Fruit fly (Drosophila melanogaster) whole organism, embryonic: ENCODE results near the gene CG34298.

Source experiments
- CG10209 ChIP-seq: fragments of 200-800 bp; sonication (Bioruptor generic); optimal IDR thresholded peaks from 3 replicates; lab custom pipeline; 2017; ENCODE audit warnings: missing biosample characterization, mild to moderate bottlenecking, missing genetic modification characterization, missing genetic modification reagents
- CG11398 ChIP-seq: fragments of 200-800 bp; sonication (Bioruptor generic); optimal IDR thresholded peaks from 2 replicates; lab custom pipeline; 2016; ENCODE audit warnings: missing biosample characterization, missing genetic modification characterization
- CG11695 ChIP-seq: fragments of 200-800 bp; sonication (Bioruptor generic); IDR thresholded peaks from 3 replicates; pipeline ENCODE4 v1.3.6; 2022; ENCODE audit warnings: missing biosample characterization, missing genetic modification characterization
- CG11723 ChIP-seq: fragments of 200-800 bp; sonication (Bioruptor generic); optimal IDR thresholded peaks from 2 replicates; lab custom pipeline; 2017; ENCODE audit warnings: missing biosample characterization, mild to moderate bottlenecking, missing genetic modification characterization
- CG13123 ChIP-seq: fragments of 200-800 bp; sonication (Bioruptor generic); optimal IDR thresholded peaks from 2 replicates; lab custom pipeline; 2016; ENCODE audit warnings: missing biosample characterization, missing genetic modification characterization
- CG14965 ChIP-seq: fragments of 200-800 bp; sonication (Bioruptor generic); optimal IDR thresholded peaks from 2 replicates; lab custom pipeline; 2016; ENCODE audit warnings: missing biosample characterization, missing genetic modification characterization, borderline replicate concordance
- CG17361 ChIP-seq: fragments of 200-800 bp; sonication (Bioruptor generic); IDR thresholded peaks from 3 replicates; pipeline ENCODE4 v1.3.6; 2022; ENCODE audit warnings: missing biosample characterization, missing genetic modification characterization
- CG2129 ChIP-seq: fragments of 200-800 bp; sonication (Bioruptor generic); IDR thresholded peaks from 2 replicates; pipeline ENCODE4 v1.3.6; 2022; ENCODE audit warnings: missing biosample characterization, missing genetic modification characterization; ENCODE audit not compliant: partially characterized antibody
- CG2678 ChIP-seq: fragments of 200-800 bp; sonication (Bioruptor generic); optimal IDR thresholded peaks from 3 replicates; lab custom pipeline; 2019; ENCODE audit warnings: missing biosample characterization, mild to moderate bottlenecking, missing genetic modification characterization, moderate library complexity
- CG2889 ChIP-seq: fragments of 200-800 bp; sonication (Bioruptor generic); IDR thresholded peaks from 3 replicates; pipeline ENCODE4 v1.3.6; 2022; ENCODE audit warnings: missing biosample characterization, missing genetic modification characterization
- CG31365 ChIP-seq: fragments of 200-800 bp; sonication (Bioruptor generic); optimal IDR thresholded peaks from 2 replicates; lab custom pipeline; 2018; ENCODE audit warnings: missing biosample characterization, mild to moderate bottlenecking, missing genetic modification characterization
- CG33213 ChIP-seq: fragments of 200-800 bp; sonication (Bioruptor generic); optimal IDR thresholded peaks from 3 replicates; lab custom pipeline; 2016; ENCODE audit warnings: missing biosample characterization, missing genetic modification characterization
- CG3726 ChIP-seq: fragments of 200-800 bp; sonication (Bioruptor generic); IDR thresholded peaks from 3 replicates; pipeline ENCODE4, ENCODE4 v1.3.6; 2022; ENCODE audit warnings: missing biosample characterization, missing genetic modification characterization
- CG4424 ChIP-seq: fragments of 200-800 bp; sonication (Bioruptor generic); optimal IDR thresholded peaks from 3 replicates; lab custom pipeline; 2016; ENCODE audit warnings: missing biosample characterization, missing genetic modification characterization
- CG6175 ChIP-seq: fragments of 200-800 bp; sonication (Bioruptor generic); IDR thresholded peaks from 3 replicates; pipeline ENCODE4 v1.3.6; 2022; ENCODE audit warnings: missing biosample characterization, missing genetic modification characterization
- CG6765 ChIP-seq: fragments of 200-800 bp; sonication (Bioruptor generic); optimal IDR thresholded peaks from 3 replicates; lab custom pipeline; 2017; ENCODE audit warnings: missing biosample characterization, mild to moderate bottlenecking, missing genetic modification characterization
- CG7271 ChIP-seq: fragments of 200-800 bp; sonication (Bioruptor generic); optimal IDR thresholded peaks from 2 replicates; lab custom pipeline; 2018; ENCODE audit warnings: missing biosample characterization, mild to moderate bottlenecking, missing genetic modification characterization, moderate library complexity
- CG7839 ChIP-seq: fragments of 200-800 bp; sonication (Bioruptor generic); optimal IDR thresholded peaks from 3 replicates; lab custom pipeline; 2018; ENCODE audit warnings: missing biosample characterization, mild to moderate bottlenecking, missing genetic modification characterization, moderate library complexity
- CG8290 ChIP-seq, 3 experiments: fragments of 200-800 bp; sonication (Bioruptor generic); optimal IDR thresholded peaks; 2 replicates each; lab custom pipeline; 2016 to 2019; ENCODE audit warnings: missing biosample characterization in 3 of 3, missing genetic modification characterization in 3 of 3, mild to moderate bottlenecking in 2 of 3, moderate library complexity in 1 of 3
- E2f1 ChIP-seq: fragments of 200-800 bp; sonication (Bioruptor generic); IDR thresholded peaks from 2 replicates; pipeline ENCODE4 v1.3.6; 2022; ENCODE audit warnings: missing biosample characterization, missing genetic modification characterization
- HLH4C ChIP-seq: fragments of 200-800 bp; sonication (Bioruptor generic); IDR thresholded peaks from 3 replicates; pipeline ENCODE4 v1.3.6; 2022; ENCODE audit warnings: missing biosample characterization, missing genetic modification characterization; ENCODE audit not compliant: partially characterized antibody
- Hr3 ChIP-seq: fragments of 200-800 bp; sonication (Bioruptor generic); optimal IDR thresholded peaks from 3 replicates; lab custom pipeline; 2016; ENCODE audit warnings: missing biosample characterization, missing genetic modification characterization
- Jarid2 ChIP-seq: fragments of 200-800 bp; sonication (Bioruptor generic); optimal IDR thresholded peaks from 3 replicates; lab custom pipeline; 2017; ENCODE audit warnings: mild to moderate bottlenecking, missing biosample characterization, missing genetic modification reagents, missing genetic modification characterization
- Kr ChIP-seq: fragments of 200-800 bp; sonication (Bioruptor generic); optimal IDR thresholded peaks from 2 replicates; lab custom pipeline; 2017; ENCODE audit warnings: missing biosample characterization, mild to moderate bottlenecking, missing genetic modification characterization
- Rfx ChIP-seq: fragments of 200-800 bp; sonication (Bioruptor generic); IDR thresholded peaks from 2 replicates; pipeline ENCODE4 v1.3.6; 2022; ENCODE audit warnings: missing biosample characterization, missing genetic modification characterization
- Spps ChIP-seq: fragments of 200-800 bp; sonication (Bioruptor generic); optimal IDR thresholded peaks from 2 replicates; lab custom pipeline; 2018; ENCODE audit warnings: missing biosample characterization, mild to moderate bottlenecking, missing genetic modification characterization
- Ssrp ChIP-seq: fragments of 200-800 bp; sonication (Bioruptor generic); optimal IDR thresholded peaks from 2 replicates; lab custom pipeline; 2018; ENCODE audit warnings: missing biosample characterization, mild to moderate bottlenecking, missing genetic modification characterization, moderate library complexity
- Stat92E ChIP-seq, 3 experiments: fragments of >200 bp in 2 of 3; fragments of 200-800 bp in 1 of 3; sonication (Bioruptor generic) in 1 of 3; optimal IDR thresholded peaks; 2 replicates each; lab custom pipeline; 2017 to 2019; ENCODE audit warnings: missing biosample characterization in 3 of 3, missing genetic modification characterization in 3 of 3, mild to moderate bottlenecking in 1 of 3, moderate library complexity in 1 of 3
- TFAM ChIP-seq: fragments of 200-800 bp; sonication (Bioruptor generic); optimal IDR thresholded peaks from 2 replicates; lab custom pipeline; 2017; ENCODE audit warnings: missing biosample characterization, missing genetic modification characterization, inconsistent platforms
- ab ChIP-seq: fragments of 200-800 bp; sonication (Bioruptor generic); optimal IDR thresholded peaks from 2 replicates; lab custom pipeline; 2016; ENCODE audit warnings: missing biosample characterization, missing genetic modification characterization
- ac ChIP-seq: fragments of 200-800 bp; sonication (Bioruptor generic); optimal IDR thresholded peaks from 3 replicates; lab custom pipeline; 2017; ENCODE audit warnings: missing biosample characterization, mild to moderate bottlenecking, missing genetic modification characterization
- ase ChIP-seq: fragments of 200-800 bp; sonication (Bioruptor generic); IDR thresholded peaks from 3 replicates; pipeline ENCODE4 v1.3.6; 2022; ENCODE audit warnings: missing biosample characterization, missing genetic modification characterization
- bbx ChIP-seq: fragments of 200-800 bp; sonication (Bioruptor generic); IDR thresholded peaks from 2 replicates; pipeline ENCODE4 v1.3.6; 2022; ENCODE audit warnings: missing biosample characterization, missing genetic modification characterization; ENCODE audit not compliant: partially characterized antibody
- bsh ChIP-seq, 2 experiments: fragments of 200-800 bp; sonication (Bioruptor generic); optimal IDR thresholded peaks; 2 replicates each; lab custom pipeline; 2017 to 2018; ENCODE audit warnings: mild to moderate bottlenecking in 2 of 2, missing biosample characterization in 2 of 2, missing genetic modification characterization in 2 of 2, moderate library complexity in 1 of 2
- danr ChIP-seq: fragments of 200-800 bp; sonication (Bioruptor generic); IDR thresholded peaks from 2 replicates; pipeline ENCODE4 v1.3.6; 2022; ENCODE audit warnings: missing biosample characterization, missing genetic modification characterization
- fd3F ChIP-seq: fragments of 200-800 bp; sonication (Bioruptor generic); optimal IDR thresholded peaks from 2 replicates; lab custom pipeline; 2018; ENCODE audit warnings: missing biosample characterization, mild to moderate bottlenecking, missing genetic modification characterization, moderate library complexity
- gsb-n ChIP-seq: fragments of 200-800 bp; sonication (Bioruptor generic); optimal IDR thresholded peaks from 3 replicates; lab custom pipeline; 2018; ENCODE audit warnings: missing biosample characterization, mild to moderate bottlenecking, missing genetic modification characterization
- h ChIP-seq: fragments of >200 bp; optimal IDR thresholded peaks from 2 replicates; lab custom pipeline; 2017
- jumu ChIP-seq: fragments of 200-800 bp; sonication (Bioruptor generic); optimal IDR thresholded peaks from 3 replicates; lab custom pipeline; 2016; ENCODE audit warnings: missing biosample characterization, missing genetic modification characterization
- kni ChIP-seq: fragments of 200-800 bp; sonication (Bioruptor generic); optimal IDR thresholded peaks from 3 replicates; lab custom pipeline; 2017; ENCODE audit warnings: mild to moderate bottlenecking, missing biosample characterization, missing genetic modification reagents, missing genetic modification characterization
- lbe ChIP-seq: fragments of 200-800 bp; sonication (Bioruptor generic); optimal IDR thresholded peaks from 2 replicates; lab custom pipeline; 2016; ENCODE audit warnings: missing biosample characterization, mild to moderate bottlenecking, missing genetic modification characterization
- nau ChIP-seq: fragments of 200-800 bp; sonication (Bioruptor generic); optimal IDR thresholded peaks from 3 replicates; lab custom pipeline; 2017; ENCODE audit warnings: missing biosample characterization, mild to moderate bottlenecking, missing genetic modification characterization, missing genetic modification reagents
- oc ChIP-seq: fragments of 200-800 bp; sonication (Bioruptor generic); optimal IDR thresholded peaks from 2 replicates; lab custom pipeline; 2018; ENCODE audit warnings: missing biosample characterization, mild to moderate bottlenecking, missing genetic modification characterization, moderate library complexity
- org-1 ChIP-seq: fragments of 200-800 bp; sonication (Bioruptor generic); optimal IDR thresholded peaks from 2 replicates; lab custom pipeline; 2017; ENCODE audit warnings: missing biosample characterization, missing genetic modification characterization
- shn ChIP-seq: fragments of 200-800 bp; sonication (Bioruptor generic); optimal IDR thresholded peaks from 3 replicates; lab custom pipeline; 2016; ENCODE audit warnings: missing biosample characterization, missing genetic modification characterization
- so ChIP-seq: fragments of 200-800 bp; sonication (Bioruptor generic); IDR thresholded peaks from 3 replicates; pipeline ENCODE4 v1.3.6; 2022; ENCODE audit warnings: missing biosample characterization, missing genetic modification characterization
- tap ChIP-seq: fragments of 200-800 bp; optimal IDR thresholded peaks from 3 replicates; lab custom pipeline; 2019; ENCODE audit warnings: missing biosample characterization, mild to moderate bottlenecking, missing genetic modification characterization, moderate library complexity
- tna ChIP-seq: fragments of 200-800 bp; sonication (Bioruptor generic); IDR thresholded peaks from 2 replicates; pipeline ENCODE4 v1.3.6; 2022; ENCODE audit warnings: missing biosample characterization, missing genetic modification characterization; ENCODE audit not compliant: partially characterized antibody
- usp ChIP-seq: fragments of >200 bp; optimal IDR thresholded peaks from 2 replicates; lab custom pipeline; 2017; ENCODE audit warnings: missing biosample characterization, missing genetic modification characterization
- yki ChIP-seq: fragments of >200 bp; optimal IDR thresholded peaks from 3 replicates; lab custom pipeline; 2018

The CG34298 gene

DNA sequence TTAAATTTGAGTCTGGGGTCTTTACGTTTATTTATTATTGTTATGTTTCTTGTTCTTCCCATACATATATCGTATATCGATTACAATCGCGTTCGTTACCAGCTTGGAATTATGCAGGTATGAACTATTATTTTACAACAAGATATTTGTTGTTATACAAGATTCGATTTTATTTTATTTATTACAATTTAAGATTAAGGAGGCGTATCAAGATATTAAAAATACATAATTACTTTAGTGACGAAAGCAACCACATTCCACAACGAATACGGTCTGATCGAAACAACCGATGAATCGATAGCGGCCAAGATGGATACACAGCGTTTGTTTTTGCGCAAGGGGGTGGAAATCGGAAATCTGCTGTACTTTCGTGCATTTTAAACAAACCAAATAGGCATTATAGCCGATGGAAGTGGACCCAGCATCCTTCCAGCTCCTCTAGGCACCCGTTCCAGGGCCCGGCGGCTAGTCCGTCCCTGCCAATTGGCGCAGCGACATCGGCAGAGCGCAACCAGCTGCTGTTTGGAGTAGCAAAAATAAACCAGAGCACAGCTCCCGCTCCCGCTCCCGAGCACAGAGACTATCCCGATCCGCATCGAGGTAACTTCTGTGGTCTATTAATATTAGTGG is 1.9 kb upstream of the CG34298 start, which contains the start of the genes CG15525 and CG11504 (continued):
- peak; percentile 56 for TF ChIP-seq E2f1 (GFP tag; lab: Robert Waterston, UW)
- TF ChIP-seq yki (lab: Kevin White, UChicago) = no peak
- no peak for TF ChIP-seq CG11723 (GFP tag; lab: Kevin White, UChicago)
- TF ChIP-seq CG10209 (GFP tag; lab: Kevin White, UChicago) = no peak
- TF ChIP-seq CG31365 (tag; lab: Kevin White, UChicago) = no peak
- TF ChIP-seq CG17361 (GFP tag; lab: Robert Waterston, UW) = no peak; the same call in 1 of the 3 replicates
- TF ChIP-seq CG11695 (GFP tag; lab: Robert Waterston, UW) = no peak
- peak; percentile 62; the same call in 1 of the 2 replicates for TF ChIP-seq tna (GFP tag; lab: Robert Waterston, UW)
- TF ChIP-seq ase (GFP tag; lab: Robert Waterston, UW) = peak; percentile 43; the same call in 1 of the 3 replicates
- TF ChIP-seq Ssrp = peak; percentile 29
- peak; percentile 13; the same call in 1 of the 2 replicates for TF ChIP-seq danr
- no peak for TF ChIP-seq h (lab: Kevin White, UChicago)
- no peak for TF ChIP-seq CG2678 (tag; lab: Kevin White, UChicago)
- peak; percentile 32; the same call in 1 of the 3 replicates for TF ChIP-seq CG6175 (GFP tag; lab: Robert Waterston, UW)
- no peak for TF ChIP-seq CG3726 (GFP tag; lab: Robert Waterston, UW)
- no peak for TF ChIP-seq oc (tag; lab: Kevin White, UChicago)
- TF ChIP-seq nau = no peak
- TF ChIP-seq CG14965 (GFP tag; lab: Kevin White, UChicago) = no peak
- TF ChIP-seq jumu (GFP tag; lab: Kevin White, UChicago) = peak; percentile 18
- TF ChIP-seq tap (tag; lab: Kevin White, UChicago) = no peak
- TF ChIP-seq fd3F (GFP tag; lab: Kevin White, UChicago) = peak; percentile 10
- TF ChIP-seq org-1 (GFP tag; lab: Kevin White, UChicago) = no peak
- peak; percentile 46 for TF ChIP-seq Spps (tag; lab: Kevin White, UChicago)
- no peak for TF ChIP-seq ab (GFP tag; lab: Kevin White, UChicago)
- TF ChIP-seq lbe (GFP tag; lab: Kevin White, UChicago) = no peak
- no peak for TF ChIP-seq CG7839 (tag; lab: Kevin White, UChicago)
- TF ChIP-seq TFAM (GFP tag; lab: Kevin White, UChicago) = no peak
- TF ChIP-seq HLH4C = peak; percentile 91
- no peak for TF ChIP-seq Jarid2
- TF ChIP-seq CG6765 (GFP tag; lab: Kevin White, UChicago) = no peak
- peak; percentile 70 for TF ChIP-seq CG8290 (GFP tag; optimal IDR thresholded peaks at IDR 0.05; lab: Kevin White, UChicago)
- TF ChIP-seq CG8290 (tag; optimal IDR thresholded peaks at IDR 0.05; lab: Kevin White, UChicago) = no peak
- no peak for TF ChIP-seq CG7271 (tag; lab: Kevin White, UChicago)
- TF ChIP-seq kni (GFP tag; lab: Kevin White, UChicago) = no peak
- TF ChIP-seq so (GFP tag; lab: Robert Waterston, UW) = no peak
- peak; percentile 78 for TF ChIP-seq CG2129
- TF ChIP-seq Stat92E (GFP tag; optimal IDR thresholded peaks at IDR 0.05; lab: Kevin White, UChicago) = no peak
- TF ChIP-seq Rfx = peak; percentile 72
- TF ChIP-seq CG2889 (GFP tag; lab: Robert Waterston, UW) = no peak
- TF ChIP-seq ac (GFP tag; lab: Kevin White, UChicago) = no peak
- no peak for TF ChIP-seq usp (GFP tag; lab: Kevin White, UChicago)
- no peak for TF ChIP-seq Kr
- no peak for TF ChIP-seq CG33213 (GFP tag; lab: Kevin White, UChicago)
- peak; percentile 72 for TF ChIP-seq bbx (GFP tag; lab: Robert Waterston, UW)
- TF ChIP-seq CG13123 = peak; percentile 5
- peak; percentile 51 for TF ChIP-seq shn (GFP tag; lab: Kevin White, UChicago)
- TF ChIP-seq bsh (GFP tag; optimal IDR thresholded peaks at IDR 0.05; lab: Kevin White, UChicago) = peak in 1 of 2 experiments; percentile 44
- no peak for TF ChIP-seq CG11398 (GFP tag; lab: Kevin White, UChicago)
- TF ChIP-seq gsb-n (tag; lab: Kevin White, UChicago) = no peak
- peak; percentile 48 for TF ChIP-seq Hr3 (GFP tag; lab: Kevin White, UChicago)
- TF ChIP-seq CG4424 (GFP tag; lab: Kevin White, UChicago) = peak; percentile 53
